Worm (Caenorhabditis elegans) whole organism, L2 larva: ENCODE measurements around the gene gst-30.

Experiments
- C34F6.9 ChIP-seq: fragments of 150-350 bp; optimal IDR thresholded peaks from 2 replicates; lab custom pipeline; 2014; ENCODE audit warnings: missing biosample characterization, missing genetic modification characterization
- F13H6.1 ChIP-seq: sonication (generic microtip); optimal IDR thresholded peaks from 2 replicates; lab custom pipeline; 2016; ENCODE audit warnings: missing genetic modification characterization, missing compliant biosample characterization
- ZK546.5 ChIP-seq: sonication (generic microtip); optimal IDR thresholded peaks from 2 replicates; lab custom pipeline; 2017; ENCODE audit warnings: missing biosample characterization, missing genetic modification characterization
- alr-1 ChIP-seq: fragments of 150-350 bp; optimal IDR thresholded peaks from 2 replicates; lab custom pipeline; 2014; ENCODE audit warnings: missing biosample characterization, missing genetic modification characterization
- aly-2 ChIP-seq: fragments of 150-350 bp; optimal IDR thresholded peaks from 2 replicates; lab custom pipeline; 2014; ENCODE audit warnings: missing biosample characterization, missing genetic modification characterization
- ama-1 ChIP-seq: fragments of 150-350 bp; optimal IDR thresholded peaks from 2 replicates; lab custom pipeline; 2018; ENCODE audit warnings: inconsistent platforms
- blmp-1 ChIP-seq: sonication (generic microtip); optimal IDR thresholded peaks from 2 replicates; lab custom pipeline; 2017; ENCODE audit warnings: missing genetic modification characterization, mild to moderate bottlenecking, missing compliant biosample characterization, antibody characterized with exemption, moderate library complexity; ENCODE audit not compliant: insufficient read depth
- ceh-16 ChIP-seq: fragments of 150-350 bp; optimal IDR thresholded peaks from 2 replicates; lab custom pipeline; 2014; ENCODE audit warnings: missing biosample characterization, missing genetic modification characterization
- ceh-82 ChIP-seq: fragments of 150-350 bp; optimal IDR thresholded peaks from 2 replicates; lab custom pipeline; 2014; ENCODE audit warnings: missing biosample characterization, missing genetic modification characterization
- crh-2 ChIP-seq: sonication (generic microtip); optimal IDR thresholded peaks from 2 replicates; lab custom pipeline; 2017; ENCODE audit warnings: missing biosample characterization, missing genetic modification characterization
- dmd-4 ChIP-seq: sonication (generic microtip); optimal IDR thresholded peaks from 2 replicates; lab custom pipeline; 2017; ENCODE audit warnings: missing biosample characterization, missing genetic modification characterization
- egl-27 ChIP-seq: sonication (generic microtip); optimal IDR thresholded peaks from 3 replicates; lab custom pipeline; 2017; ENCODE audit warnings: missing biosample characterization, missing genetic modification reagents, missing genetic modification characterization
- elt-1 ChIP-seq: fragments of 150-350 bp; optimal IDR thresholded peaks from 2 replicates; lab custom pipeline; 2014; ENCODE audit warnings: missing biosample characterization, missing genetic modification characterization
- elt-3 ChIP-seq: sonication (generic microtip); optimal IDR thresholded peaks from 2 replicates; lab custom pipeline; 2017; ENCODE audit warnings: missing biosample characterization, missing genetic modification characterization
- lin-13 ChIP-seq: fragments of 150-350 bp; optimal IDR thresholded peaks from 2 replicates; lab custom pipeline; 2014; ENCODE audit warnings: missing biosample characterization, missing genetic modification reagents, missing genetic modification characterization
- lsy-2 ChIP-seq, 2 experiments: fragments of 150-350 bp in 1 of 2; sonication (generic microtip) in 1 of 2; optimal IDR thresholded peaks; 2 replicates each; lab custom pipeline; 2014 to 2017; ENCODE audit warnings: missing biosample characterization in 2 of 2, missing genetic modification characterization in 2 of 2
- mab-5 ChIP-seq: fragments of 150-350 bp; optimal IDR thresholded peaks from 2 replicates; lab custom pipeline; 2014; ENCODE audit warnings: missing biosample characterization, missing genetic modification characterization
- nhr-10 ChIP-seq: sonication (generic microtip); optimal IDR thresholded peaks from 2 replicates; lab custom pipeline; 2017; ENCODE audit warnings: missing biosample characterization, missing genetic modification characterization
- nhr-11 ChIP-seq: fragments of 150-350 bp; optimal IDR thresholded peaks from 2 replicates; lab custom pipeline; 2014; ENCODE audit warnings: missing biosample characterization, missing genetic modification characterization
- nhr-12 ChIP-seq: fragments of 150-350 bp; optimal IDR thresholded peaks from 2 replicates; lab custom pipeline; 2014; ENCODE audit warnings: missing biosample characterization, missing genetic modification characterization
- nhr-129 ChIP-seq: fragments of 150-350 bp; optimal IDR thresholded peaks from 2 replicates; lab custom pipeline; 2014; ENCODE audit warnings: missing biosample characterization, missing genetic modification characterization
- nhr-21 ChIP-seq: fragments of 150-350 bp; optimal IDR thresholded peaks from 2 replicates; lab custom pipeline; 2014; ENCODE audit warnings: missing biosample characterization, missing genetic modification characterization
- nhr-23 ChIP-seq: fragments of 150-350 bp; optimal IDR thresholded peaks from 2 replicates; lab custom pipeline; 2014; ENCODE audit warnings: missing biosample characterization, missing genetic modification reagents, missing genetic modification characterization
- nhr-237 ChIP-seq: fragments of 150-350 bp; optimal IDR thresholded peaks from 2 replicates; lab custom pipeline; 2014; ENCODE audit warnings: missing biosample characterization, missing genetic modification characterization
- nhr-25 ChIP-seq: fragments of 150-350 bp; sonication (generic microtip); optimal IDR thresholded peaks from 3 replicates; lab custom pipeline; 2014; ENCODE audit warnings: missing biosample characterization, missing genetic modification characterization
- nhr-6 ChIP-seq: fragments of 150-350 bp; optimal IDR thresholded peaks from 2 replicates; lab custom pipeline; 2014; ENCODE audit warnings: missing biosample characterization, missing genetic modification characterization
- nhr-77 ChIP-seq: fragments of 150-350 bp; optimal IDR thresholded peaks from 2 replicates; lab custom pipeline; 2014; ENCODE audit warnings: missing biosample characterization, missing genetic modification characterization
- peb-1 ChIP-seq: fragments of 150-350 bp; optimal IDR thresholded peaks from 2 replicates; lab custom pipeline; 2014; ENCODE audit warnings: missing biosample characterization, missing genetic modification characterization
- skn-1 ChIP-seq: sonication (generic microtip); optimal IDR thresholded peaks from 2 replicates; lab custom pipeline; 2017; ENCODE audit warnings: missing biosample characterization, missing genetic modification characterization
- sma-9 ChIP-seq, 2 experiments: fragments of 150-350 bp in 1 of 2; sonication (generic microtip) in 1 of 2; optimal IDR thresholded peaks; 2 replicates each; lab custom pipeline; 2014 to 2016; ENCODE audit warnings: missing genetic modification characterization in 2 of 2, mild to moderate bottlenecking in 1 of 2, missing biosample characterization in 1 of 2, missing compliant biosample characterization in 1 of 2, missing genetic modification reagents in 1 of 2, moderate library complexity in 1 of 2
- snpc-4 ChIP-seq: fragments of 150-350 bp; optimal IDR thresholded peaks from 2 replicates; lab custom pipeline; 2014; ENCODE audit warnings: missing biosample characterization, missing genetic modification characterization
- unc-39 ChIP-seq: fragments of 150-350 bp; optimal IDR thresholded peaks from 2 replicates; lab custom pipeline; 2014; ENCODE audit warnings: missing biosample characterization, missing genetic modification characterization
- zag-1 ChIP-seq: fragments of 150-350 bp; optimal IDR thresholded peaks from 2 replicates; lab custom pipeline; 2014; ENCODE audit warnings: missing biosample characterization, missing genetic modification characterization
- ztf-1 ChIP-seq: fragments of 200-800 bp; sonication (Bioruptor generic); conservative IDR thresholded peaks from 2 replicates; pipeline ENCODE4 v1.3.6; 2022; ENCODE audit warnings: missing genetic modification characterization, missing compliant biosample characterization
- ztf-11 ChIP-seq: sonication (generic microtip); optimal IDR thresholded peaks from 2 replicates; lab custom pipeline; 2017; ENCODE audit warnings: missing biosample characterization, missing genetic modification characterization

Gene gst-30

DNA sequence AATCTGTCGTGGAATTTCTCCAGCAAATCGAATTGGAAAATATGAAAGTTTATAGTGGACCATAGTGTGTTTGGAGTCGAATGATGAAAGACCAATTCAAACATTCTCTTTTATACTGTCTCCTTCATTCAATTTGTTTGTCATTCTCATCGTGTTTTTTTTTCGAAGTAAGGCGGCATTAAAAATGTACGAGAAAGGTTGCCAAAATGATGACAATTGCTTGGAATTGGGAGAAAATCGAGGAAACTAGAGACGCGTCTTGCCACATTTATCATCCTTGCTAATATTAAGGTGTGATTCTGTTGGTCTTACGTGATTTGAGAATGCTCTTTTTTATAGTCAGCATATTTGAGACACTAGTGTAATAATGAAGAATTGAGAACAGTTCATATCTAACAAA, at the start of gene gst-30:
gst-30 (minus strand) TSS at position 101 of the 400 bp plus-strand sequence.
- TF ChIP-seq ztf-1 (no peak), nhr-12 (no peak), nhr-129 (tag; lab: Kevin White, UChicago) (no peak), nhr-25 (no peak), nhr-11 (tag; lab: Kevin White, UChicago) (no peak), nhr-23 (no peak), zag-1 (tag; lab: Kevin White, UChicago) (no peak), nhr-237 (no peak)
- TF ChIP-seq, all 48 proteins: peak for 0

DNA sequence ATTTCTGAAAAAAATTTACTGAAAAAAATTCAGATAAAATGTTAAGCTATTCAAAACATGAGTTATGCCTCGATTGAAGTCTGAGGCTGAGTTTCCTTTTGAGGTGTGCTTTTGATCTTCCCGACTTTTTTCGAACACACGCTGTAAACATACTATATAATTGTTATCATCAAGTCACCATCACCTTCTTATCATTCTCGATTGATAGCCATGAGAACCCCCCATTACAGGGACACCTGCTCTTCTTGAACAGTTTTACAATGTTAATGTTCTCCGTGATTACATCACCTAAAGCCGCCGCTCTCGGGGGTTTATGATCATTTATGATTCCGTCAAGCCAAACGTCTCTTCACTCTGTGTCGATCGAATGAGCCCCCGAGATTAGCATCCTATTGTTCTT, 49.3 kb upstream of the gst-30 start:
- TF ChIP-seq nhr-21 (tag; lab: Kevin White, UChicago) (no peak), nhr-12 (no peak), lin-13 (GFP tag; lab: Kevin White, UChicago) (no peak), nhr-77 (tag; lab: Kevin White, UChicago) (no peak), C34F6.9 (tag; lab: Kevin White, UChicago) (no peak)

DNA sequence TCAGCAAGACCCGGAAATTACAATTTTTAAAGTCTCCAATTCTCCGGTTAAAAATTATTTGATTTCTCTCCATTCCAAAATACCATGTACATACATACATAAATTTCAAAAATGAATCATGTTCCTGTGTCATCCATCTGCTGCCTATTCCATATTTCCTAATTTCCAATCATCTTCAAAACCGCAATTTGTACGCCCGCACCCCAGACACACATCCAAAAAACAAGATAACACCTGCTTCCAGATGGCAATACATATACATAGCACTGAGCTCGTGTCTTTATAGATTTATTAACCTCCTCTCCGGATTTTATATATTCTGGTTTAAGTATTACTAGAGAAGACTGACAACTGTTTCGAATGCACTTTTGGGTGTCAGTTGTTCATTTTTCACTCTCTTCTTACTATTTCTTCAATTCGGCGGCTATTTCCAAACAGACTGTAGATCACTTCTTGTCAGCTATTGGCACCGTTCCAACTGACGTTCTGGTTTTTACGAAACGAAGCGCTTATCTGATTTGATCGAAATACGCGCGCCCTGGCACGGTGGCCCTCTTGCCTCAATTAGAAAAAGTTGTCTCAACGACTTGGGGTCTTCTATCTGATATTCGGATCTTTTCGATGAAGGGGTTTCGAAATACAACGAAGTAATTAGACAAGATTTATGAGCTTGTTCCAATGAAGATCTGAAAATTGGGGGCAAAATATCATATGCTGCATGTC, 47.0 kb upstream of the gst-30 start:
- peak; percentile 90 for TF ChIP-seq ceh-16
- no peak for TF ChIP-seq sma-9 (GFP tag; optimal IDR thresholded peaks at IDR 0.05; lab: Kevin White, UChicago)
- no peak for TF ChIP-seq sma-9 (tag; optimal IDR thresholded peaks at IDR 0.05; lab: Kevin White, UChicago)
- peak; percentile 16 for TF ChIP-seq elt-1 (tag; lab: Kevin White, UChicago)
- TF ChIP-seq, all 48 proteins: peak for 2

DNA sequence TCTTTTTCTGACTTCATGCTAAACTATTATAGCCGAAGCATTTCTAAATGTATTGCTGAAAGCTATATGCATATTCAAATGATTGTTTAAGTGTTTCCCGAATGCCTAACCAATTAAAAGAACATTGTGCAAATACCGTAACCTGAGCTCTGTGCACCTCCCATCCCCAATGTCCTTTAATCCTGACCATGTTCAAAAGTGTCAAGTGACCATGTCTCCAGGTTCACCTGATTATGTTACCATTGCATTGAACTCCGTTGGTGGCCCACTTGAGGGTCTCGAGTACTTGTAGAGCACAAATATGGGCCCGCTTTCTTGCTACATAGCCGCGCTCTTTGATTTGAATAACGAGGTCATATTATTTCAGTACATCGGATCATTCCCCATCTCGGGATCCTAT, 40.5 kb upstream of the gst-30 start:
- no peak for TF ChIP-seq ztf-1
- no peak for TF ChIP-seq ama-1 (lab: Kevin White, UChicago)
- no peak for TF ChIP-seq F13H6.1 (tag; lab: Kevin White, UChicago)
- TF ChIP-seq egl-27 (tag; lab: Kevin White, UChicago): no peak
- no peak for TF ChIP-seq unc-39 (tag; lab: Kevin White, UChicago)
- TF ChIP-seq ztf-11: no peak
- no peak for TF ChIP-seq ceh-82
- no peak for TF ChIP-seq lsy-2 (tag; optimal IDR thresholded peaks at IDR 0.05; lab: Kevin White, UChicago)
- no peak for TF ChIP-seq ceh-16
- no peak for TF ChIP-seq lin-13 (GFP tag; lab: Kevin White, UChicago)
- TF ChIP-seq alr-1: no peak

DNA sequence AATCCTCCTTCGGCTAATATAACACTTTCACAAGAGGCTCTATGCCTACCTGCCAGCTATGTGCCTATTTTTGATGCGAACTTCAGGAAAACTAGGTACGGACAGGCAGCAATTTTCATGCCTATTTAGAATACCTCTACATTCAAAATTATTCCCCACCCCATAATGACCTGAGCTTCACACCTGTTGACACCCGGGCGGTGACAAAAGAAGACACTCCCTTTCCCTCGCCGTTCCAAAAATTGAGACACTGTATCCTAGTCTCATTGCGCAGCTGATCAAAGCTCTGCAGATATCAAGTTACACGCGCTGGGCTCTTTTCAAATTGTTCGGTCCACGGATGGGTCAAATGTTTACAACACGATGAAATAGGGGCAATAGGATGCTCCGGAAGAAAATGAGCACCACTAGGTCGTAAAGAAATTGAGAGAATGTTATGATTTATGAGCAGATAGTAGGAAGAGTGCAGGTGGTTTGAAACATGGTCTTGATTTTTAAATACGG, 39.6 kb upstream of the gst-30 start:
- no peak for TF ChIP-seq elt-3 (tag; lab: Kevin White, UChicago)
- no peak for TF ChIP-seq ama-1 (lab: Kevin White, UChicago)
- no peak for TF ChIP-seq ceh-16
- no peak for TF ChIP-seq dmd-4 (tag; lab: Kevin White, UChicago)
- TF ChIP-seq sma-9 (GFP tag; optimal IDR thresholded peaks at IDR 0.05; lab: Kevin White, UChicago): no peak
- no peak for TF ChIP-seq sma-9 (tag; optimal IDR thresholded peaks at IDR 0.05; lab: Kevin White, UChicago)
- no peak for TF ChIP-seq unc-39 (tag; lab: Kevin White, UChicago)
- no peak for TF ChIP-seq mab-5 (tag; lab: Kevin White, UChicago)
- TF ChIP-seq nhr-6 (tag; lab: Kevin White, UChicago): no peak
- no peak for TF ChIP-seq ZK546.5
- no peak for TF ChIP-seq ceh-82
- no peak for TF ChIP-seq elt-1 (tag; lab: Kevin White, UChicago)
- TF ChIP-seq crh-2 (tag; lab: Kevin White, UChicago): no peak
- no peak for TF ChIP-seq blmp-1 (tag; lab: Kevin White, UChicago)
- TF ChIP-seq ztf-11: no peak
- TF ChIP-seq nhr-11 (tag; lab: Kevin White, UChicago): no peak

DNA sequence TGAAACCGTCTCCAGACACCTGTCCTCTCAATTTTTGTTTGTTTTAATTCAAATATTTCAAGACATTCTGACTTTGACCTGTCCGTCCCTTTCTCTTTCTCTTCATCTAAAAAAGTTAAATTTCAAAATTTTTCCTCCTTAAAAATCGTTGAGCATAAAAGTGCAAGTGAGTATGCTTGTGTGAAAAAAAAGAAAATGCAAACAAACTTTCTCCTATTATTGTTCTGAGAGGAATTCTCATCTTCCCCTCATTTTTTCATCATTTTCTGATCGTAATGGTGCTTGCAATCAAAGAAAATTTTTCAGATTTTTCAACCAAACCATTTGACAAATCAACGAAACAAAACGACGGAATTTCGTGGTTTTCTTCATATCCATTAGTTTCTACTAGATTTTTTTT, 34.0 kb upstream of the gst-30 start, which contains the start of gene shc-2:
shc-2 (plus strand) TSS at position 301 of the 400 bp plus-strand sequence.
- TF ChIP-seq elt-3 (tag; lab: Kevin White, UChicago) (no peak), nhr-10 (tag; lab: Kevin White, UChicago) (no peak), elt-1 (tag; lab: Kevin White, UChicago) (no peak), snpc-4 (tag; lab: Kevin White, UChicago) (no peak), ZK546.5 (no peak), dmd-4 (tag; lab: Kevin White, UChicago) (no peak), nhr-23 (no peak), alr-1 (no peak), ceh-16 (no peak), ztf-1 (no peak), peb-1 (tag; lab: Kevin White, UChicago) (no peak), F13H6.1 (tag; lab: Kevin White, UChicago) (no peak), zag-1 (tag; lab: Kevin White, UChicago) (no peak), skn-1 (tag; lab: Kevin White, UChicago) (no peak), aly-2 (tag; lab: Kevin White, UChicago) (no peak), ztf-11 (no peak)
